Fruit fly (Drosophila melanogaster): ENCODE data around the gene obst-H.

obst-H gene

dm6 chr3L:15553993-15554644, 25.1 kb upstream of the obst-H start, which contains the start of gene AGO2 (continued):
- TF ChIP-seq hb (GFP tag; IDR thresholded peaks at IDR 0.05; ENCODE audit: partially characterized antibody) = peak; percentile 68; the same call in 2 of the 3 replicates
- TF ChIP-seq CG1233 (GFP tag; optimal IDR thresholded peaks at IDR 0.05) = no peak
- peak; percentile 69 for TF ChIP-seq BEAF-32 (GFP tag; optimal IDR thresholded peaks at IDR 0.05)
- TF ChIP-seq E2f1 (GFP tag; IDR thresholded peaks at IDR 0.05) = no peak
- TF ChIP-seq CG8944 (GFP tag; optimal IDR thresholded peaks at IDR 0.05) = no peak
- peak; percentile 12 for TF ChIP-seq CG34376 (GFP tag; optimal IDR thresholded peaks at IDR 0.05)
- peak; percentile 8 for TF ChIP-seq CG13424 (tag; optimal IDR thresholded peaks at IDR 0.05)
- TF ChIP-seq Fer2 (tag; optimal IDR thresholded peaks at IDR 0.05) = no peak
- TF ChIP-seq CG9876 (GFP tag; optimal IDR thresholded peaks at IDR 0.05) = no peak
- peak; percentile 93 for TF ChIP-seq Dref (GFP tag; IDR thresholded peaks at IDR 0.05)
- TF ChIP-seq CG15514 (GFP tag; optimal IDR thresholded peaks at IDR 0.05) = peak; percentile 66
- TF ChIP-seq sug (tag; optimal IDR thresholded peaks at IDR 0.05) = peak; percentile 9
- TF ChIP-seq Dad (GFP tag; optimal IDR thresholded peaks at IDR 0.05) = no peak
- no peak for TF ChIP-seq Ada2b (GFP tag; IDR thresholded peaks at IDR 0.05)
- TF ChIP-seq sna (GFP tag; IDR thresholded peaks at IDR 0.05; ENCODE audit: partially characterized antibody) = peak; percentile 60
- TF ChIP-seq CG3726 (GFP tag; IDR thresholded peaks at IDR 0.05) = no peak
- TF ChIP-seq hth (optimal IDR thresholded peaks at IDR 0.05) = no peak
- peak; percentile 30 for TF ChIP-seq lilli (GFP tag; optimal IDR thresholded peaks at IDR 0.05)
- TF ChIP-seq CG14860 (GFP tag; IDR thresholded peaks at IDR 0.05; ENCODE audit: partially characterized antibody) = peak; percentile 59; the same call in 2 of the 3 replicates
- no peak for TF ChIP-seq tap (tag; optimal IDR thresholded peaks at IDR 0.05)
- no peak for TF ChIP-seq CG2678 (tag; optimal IDR thresholded peaks at IDR 0.05)
- TF ChIP-seq fu2 (GFP tag; optimal IDR thresholded peaks at IDR 0.05) = peak; percentile 29
- no peak for TF ChIP-seq Blimp-1 (GFP tag; optimal IDR thresholded peaks at IDR 0.05)
- peak; percentile 63 for TF ChIP-seq CG30020 (tag; optimal IDR thresholded peaks at IDR 0.05)
- no peak for TF ChIP-seq Vsx1 (GFP tag; optimal IDR thresholded peaks at IDR 0.05)
- TF ChIP-seq Oli (tag; optimal IDR thresholded peaks at IDR 0.05) = no peak
- peak; percentile 17 for TF ChIP-seq Ets97D (GFP tag; optimal IDR thresholded peaks at IDR 0.05)
- peak; percentile 6 for TF ChIP-seq CG2712 (tag; optimal IDR thresholded peaks at IDR 0.05)
- TF ChIP-seq tin (GFP tag; optimal IDR thresholded peaks at IDR 0.05) = peak; percentile 4
- no peak for TF ChIP-seq CG18599 (GFP tag; optimal IDR thresholded peaks at IDR 0.05)
- peak; percentile 11 for TF ChIP-seq CG5180 (GFP tag; optimal IDR thresholded peaks at IDR 0.05)
- peak; percentile 58 for TF ChIP-seq unc-4 (GFP tag; IDR thresholded peaks at IDR 0.05; ENCODE audit: partially characterized antibody)
- TF ChIP-seq CG1602 (GFP tag; optimal IDR thresholded peaks at IDR 0.05) = no peak
- TF ChIP-seq nau (GFP tag; optimal IDR thresholded peaks at IDR 0.05) = peak; percentile 46
- no peak for TF ChIP-seq ash1 (GFP tag; optimal IDR thresholded peaks at IDR 0.05)
- TF ChIP-seq Mrtf (GFP tag; IDR thresholded peaks at IDR 0.05) = no peak
- no peak for TF ChIP-seq CG16815 (GFP tag; optimal IDR thresholded peaks at IDR 0.05)
- TF ChIP-seq Neu2 (GFP tag; optimal IDR thresholded peaks at IDR 0.05; ENCODE audit: borderline replicate concordance) = peak; percentile 47
- TF ChIP-seq H15 (GFP tag; IDR thresholded peaks at IDR 0.05) = no peak
- TF ChIP-seq pho (GFP tag; optimal IDR thresholded peaks at IDR 0.05) = peak; percentile 10
- no peak for TF ChIP-seq slbo (GFP tag; IDR thresholded peaks at IDR 0.05)
- no peak for TF ChIP-seq dmrt99B (tag; optimal IDR thresholded peaks at IDR 0.05)
- peak; percentile 24 for TF ChIP-seq CG12299 (tag; optimal IDR thresholded peaks at IDR 0.05)
- TF ChIP-seq Jarid2 (GFP tag; optimal IDR thresholded peaks at IDR 0.05) = peak; percentile 38
- peak; percentile 3 for TF ChIP-seq CG31365 (tag; optimal IDR thresholded peaks at IDR 0.05)
- TF ChIP-seq CG18262 (tag; optimal IDR thresholded peaks at IDR 0.05) = peak; percentile 20
- peak; percentile 89 for TF ChIP-seq Drgx (GFP tag; IDR thresholded peaks at IDR 0.05)
- no peak for TF ChIP-seq lola (GFP tag; optimal IDR thresholded peaks at IDR 0.05)
- peak; percentile 77 for TF ChIP-seq HLH4C (GFP tag; IDR thresholded peaks at IDR 0.05; ENCODE audit: partially characterized antibody)

Data from whole organism, embryonic.